Worm (Caenorhabditis elegans): ENCODE measurements around the gene acbp-6.

DNA sequence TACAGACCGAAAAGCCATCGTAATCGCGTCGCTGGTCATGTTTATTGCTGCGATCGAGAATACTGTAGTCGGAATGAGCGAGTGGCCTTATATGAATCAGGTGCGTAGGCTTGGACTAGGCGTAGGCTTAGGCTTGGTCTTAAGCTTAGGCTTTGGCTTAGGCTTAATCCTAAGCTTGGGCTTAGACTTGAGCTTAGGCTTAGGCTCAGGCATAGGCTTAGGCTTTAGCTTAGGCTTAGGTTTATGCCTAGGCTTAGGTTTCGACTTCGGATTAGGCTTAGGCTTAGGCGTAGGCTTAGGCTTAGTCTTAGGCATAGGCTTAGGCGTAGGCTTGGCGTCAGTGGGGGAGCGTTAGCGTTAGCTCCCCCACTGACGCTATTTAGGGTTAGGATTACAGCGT is 18.7 kb downstream of the acbp-6 start:
- TF ChIP-seq sma-9 (GFP tag; optimal IDR thresholded peaks at IDR 0.05) = no peak
- TF ChIP-seq sma-9 (tag; optimal IDR thresholded peaks at IDR 0.05) = no peak
- TF ChIP-seq R02D3.7 (tag; optimal IDR thresholded peaks at IDR 0.05) = no peak
- TF ChIP-seq unc-39 (tag; optimal IDR thresholded peaks at IDR 0.05) = no peak
- TF ChIP-seq snpc-4 (tag; optimal IDR thresholded peaks at IDR 0.05) = no peak
- TF ChIP-seq skn-1 (tag; optimal IDR thresholded peaks at IDR 0.05) = no peak
- TF ChIP-seq mdl-1 (tag; optimal IDR thresholded peaks at IDR 0.05) = no peak
- TF ChIP-seq unc-62 (GFP tag; optimal IDR thresholded peaks at IDR 0.05) = no peak

All from whole organism, L2 larva.